Fruit fly (Drosophila melanogaster): ENCODE results near the gene cal1.

cal1 gene

DNA sequence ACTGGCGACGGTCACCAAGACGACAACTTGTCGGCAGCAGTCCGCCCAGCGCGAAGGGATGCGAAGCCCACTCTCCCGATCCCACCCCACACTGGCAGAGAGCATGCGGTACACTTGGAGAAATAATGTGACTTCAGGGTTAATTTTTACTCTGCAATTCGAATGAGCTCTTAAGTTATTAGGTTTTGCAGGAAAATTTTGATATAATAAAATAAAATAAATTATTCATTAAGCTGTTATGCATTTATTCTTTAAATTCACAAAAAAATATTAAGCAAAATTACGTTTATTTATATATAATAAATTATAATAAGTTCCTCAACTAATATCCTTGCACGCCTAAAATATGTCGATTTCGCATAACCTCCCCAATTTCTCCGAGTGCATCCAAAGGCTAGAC, 39.2 kb upstream of the cal1 start (continued):
- no peak for TF ChIP-seq CG7372 (GFP tag; IDR thresholded peaks at IDR 0.05)
- no peak for TF ChIP-seq CG12219 (GFP tag; optimal IDR thresholded peaks at IDR 0.05)
- no peak for TF ChIP-seq TFAM (GFP tag; optimal IDR thresholded peaks at IDR 0.05)
- no peak for TF ChIP-seq Dll (GFP tag; IDR thresholded peaks at IDR 0.05; ENCODE audit: partially characterized antibody)
- no peak for TF ChIP-seq org-1 (GFP tag; optimal IDR thresholded peaks at IDR 0.05)
- no peak for TF ChIP-seq CrebB (tag; optimal IDR thresholded peaks at IDR 0.05)
- TF ChIP-seq CG17328 (GFP tag; IDR thresholded peaks at IDR 0.05), result no peak; the same call in 1 of the 2 replicates
- no peak for TF ChIP-seq usp (GFP tag; optimal IDR thresholded peaks at IDR 0.05)
- no peak for TF ChIP-seq CG4707 (GFP tag; optimal IDR thresholded peaks at IDR 0.05)
- no peak for TF ChIP-seq CG6654 (GFP tag; optimal IDR thresholded peaks at IDR 0.05)
- TF ChIP-seq CG14441 (GFP tag; IDR thresholded peaks at IDR 0.05), result no peak
- TF ChIP-seq ranshi (GFP tag; IDR thresholded peaks at IDR 0.05), result no peak
- no peak for TF ChIP-seq CG3838 (GFP tag; optimal IDR thresholded peaks at IDR 0.05)
- no peak for TF ChIP-seq cas (GFP tag; IDR thresholded peaks at IDR 0.05)
- TF ChIP-seq onecut (GFP tag; IDR thresholded peaks at IDR 0.05), result no peak
- TF ChIP-seq zfh1 (GFP tag; IDR thresholded peaks at IDR 0.05), result no peak
- no peak for TF ChIP-seq CG9876 (GFP tag; optimal IDR thresholded peaks at IDR 0.05)
- TF ChIP-seq Taf1 (GFP tag; IDR thresholded peaks at IDR 0.05), result no peak
- no peak for TF ChIP-seq jing (GFP tag; optimal IDR thresholded peaks at IDR 0.05)
- TF ChIP-seq chm (GFP tag; IDR thresholded peaks at IDR 0.05), result no peak
- TF ChIP-seq croc (GFP tag; conservative IDR thresholded peaks at IDR 0.05), result no peak
- TF ChIP-seq odd (GFP tag; optimal IDR thresholded peaks at IDR 0.05), result no peak
- TF ChIP-seq Ets97D (GFP tag; optimal IDR thresholded peaks at IDR 0.05), result no peak
- no peak for TF ChIP-seq Ravus (GFP tag; IDR thresholded peaks at IDR 0.05)
- no peak for TF ChIP-seq CG18599 (GFP tag; optimal IDR thresholded peaks at IDR 0.05)
- no peak for TF ChIP-seq yki (optimal IDR thresholded peaks at IDR 0.05)
- no peak for TF ChIP-seq tap (tag; optimal IDR thresholded peaks at IDR 0.05)
- TF ChIP-seq CG17359 (tag; optimal IDR thresholded peaks at IDR 0.05), result peak; percentile 7
- no peak for TF ChIP-seq toy (GFP tag; IDR thresholded peaks at IDR 0.05)
- TF ChIP-seq CG2202 (tag; optimal IDR thresholded peaks at IDR 0.05), result peak; percentile 25
- TF ChIP-seq sd (tag; optimal IDR thresholded peaks at IDR 0.05), result no peak
- no peak for TF ChIP-seq CG9817 (tag; optimal IDR thresholded peaks at IDR 0.05)
- TF ChIP-seq ara (GFP tag; IDR thresholded peaks at IDR 0.05), result no peak
- no peak for TF ChIP-seq prd (optimal IDR thresholded peaks at IDR 0.05)
- TF ChIP-seq prd (GFP tag; IDR thresholded peaks at IDR 0.05), result peak; percentile 51; the same call in 2 of the 3 replicates
- TF ChIP-seq CTCF (GFP tag; optimal IDR thresholded peaks at IDR 0.05), result no peak
- TF ChIP-seq CG6272 (GFP tag; IDR thresholded peaks at IDR 0.05), result no peak
- TF ChIP-seq seq (GFP tag; IDR thresholded peaks at IDR 0.05), result 0 out of 2 replicates have a peak, but pooled peaks have one; percentile 29
- TF ChIP-seq Elba2 (GFP tag; optimal IDR thresholded peaks at IDR 0.05), result no peak
- TF ChIP-seq tll (GFP tag; optimal IDR thresholded peaks at IDR 0.05), result no peak
- TF ChIP-seq Bteb2 (GFP tag; optimal IDR thresholded peaks at IDR 0.05), result no peak
- TF ChIP-seq HHEX (GFP tag; optimal IDR thresholded peaks at IDR 0.05), result no peak
- peak; percentile 11 for TF ChIP-seq CG3407 (GFP tag; optimal IDR thresholded peaks at IDR 0.05)
- no peak for TF ChIP-seq ken (GFP tag; IDR thresholded peaks at IDR 0.05)
- TF ChIP-seq Abd-B (GFP tag; optimal IDR thresholded peaks at IDR 0.05), result no peak
- no peak for TF ChIP-seq CG30020 (tag; optimal IDR thresholded peaks at IDR 0.05)
- no peak for TF ChIP-seq disco-r (GFP tag; optimal IDR thresholded peaks at IDR 0.05)
- TF ChIP-seq CG9727 (GFP tag; optimal IDR thresholded peaks at IDR 0.05), result peak; percentile 26
- TF ChIP-seq CG6254 (GFP tag; optimal IDR thresholded peaks at IDR 0.05), result no peak
- TF ChIP-seq corto (GFP tag; optimal IDR thresholded peaks at IDR 0.05), result no peak
- TF ChIP-seq CG9609 (GFP tag; optimal IDR thresholded peaks at IDR 0.05), result no peak
- no peak for TF ChIP-seq CG10565 (GFP tag; optimal IDR thresholded peaks at IDR 0.05)
- TF ChIP-seq Hr78 (GFP tag; optimal IDR thresholded peaks at IDR 0.05), result no peak

All from whole organism, embryonic.